Fruit fly (Drosophila melanogaster): ENCODE results near the gene Eig71Ei.

Eig71Ei gene

dm6 chr3L:15692794-15693532, 33.5 kb downstream of the Eig71Ei start:
- no peak for TF ChIP-seq Jra (GFP tag; optimal IDR thresholded peaks at IDR 0.05)
- peak; percentile 28 for TF ChIP-seq psq (GFP tag; optimal IDR thresholded peaks at IDR 0.05)
- no peak for TF ChIP-seq brk (GFP tag; optimal IDR thresholded peaks at IDR 0.05)
- no peak for TF ChIP-seq foxo (GFP tag; optimal IDR thresholded peaks at IDR 0.05)

- TF ChIP-seq Myc (optimal IDR thresholded peaks at IDR 0.05) (no peak), OdsH (GFP tag; optimal IDR thresholded peaks at IDR 0.05) (peak; percentile 18)
Measured at dm6 chr3L:15694406-15694805, 34.9 kb downstream of the Eig71Ei start.

DNA sequence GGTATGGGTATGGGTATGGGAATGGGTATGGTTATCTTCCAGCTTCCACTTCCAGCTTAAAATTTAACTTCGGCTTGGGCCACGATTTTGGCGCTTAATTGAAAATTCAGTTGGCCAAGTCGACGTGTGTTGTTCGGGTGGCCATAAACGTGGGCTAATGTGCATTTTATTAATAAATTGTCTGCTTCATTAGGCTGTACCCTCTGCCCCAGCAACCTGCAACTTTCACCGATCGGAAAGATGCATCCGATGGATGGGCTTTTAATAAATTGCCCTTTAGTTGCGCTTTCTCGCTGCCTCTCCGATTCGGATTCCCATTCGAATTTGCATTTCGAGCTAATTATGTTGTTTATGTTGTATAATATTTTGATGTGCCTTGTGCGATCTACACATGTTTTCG, 35.7 kb downstream of the Eig71Ei start:
- no peak for TF ChIP-seq CG32264 (GFP tag; optimal IDR thresholded peaks at IDR 0.05)
- TF ChIP-seq Dfd (GFP tag; optimal IDR thresholded peaks at IDR 0.05), result no peak
- TF ChIP-seq Sp1 (GFP tag; optimal IDR thresholded peaks at IDR 0.05), result no peak
- no peak for TF ChIP-seq Mio (GFP tag; optimal IDR thresholded peaks at IDR 0.05)
- TF ChIP-seq Jra (GFP tag; optimal IDR thresholded peaks at IDR 0.05), result no peak
- TF ChIP-seq pan (optimal IDR thresholded peaks at IDR 0.05), result no peak
- TF ChIP-seq sage (GFP tag; optimal IDR thresholded peaks at IDR 0.05), result no peak
- TF ChIP-seq woc (GFP tag; optimal IDR thresholded peaks at IDR 0.05), result no peak
- no peak for TF ChIP-seq dsf (GFP tag; optimal IDR thresholded peaks at IDR 0.05; ENCODE audit: borderline replicate concordance)
- TF ChIP-seq CG9705 (GFP tag; optimal IDR thresholded peaks at IDR 0.05), result no peak

dm6 chr3L:15697916-15698315, 38.4 kb downstream of the Eig71Ei start:
- TF ChIP-seq GATAd (GFP tag; optimal IDR thresholded peaks at IDR 0.05), result no peak
- TF ChIP-seq h (GFP tag; optimal IDR thresholded peaks at IDR 0.05), result no peak
- no peak for TF ChIP-seq Myc (optimal IDR thresholded peaks at IDR 0.05)
- TF ChIP-seq Dfd (GFP tag; optimal IDR thresholded peaks at IDR 0.05), result peak; percentile 94

DNA sequence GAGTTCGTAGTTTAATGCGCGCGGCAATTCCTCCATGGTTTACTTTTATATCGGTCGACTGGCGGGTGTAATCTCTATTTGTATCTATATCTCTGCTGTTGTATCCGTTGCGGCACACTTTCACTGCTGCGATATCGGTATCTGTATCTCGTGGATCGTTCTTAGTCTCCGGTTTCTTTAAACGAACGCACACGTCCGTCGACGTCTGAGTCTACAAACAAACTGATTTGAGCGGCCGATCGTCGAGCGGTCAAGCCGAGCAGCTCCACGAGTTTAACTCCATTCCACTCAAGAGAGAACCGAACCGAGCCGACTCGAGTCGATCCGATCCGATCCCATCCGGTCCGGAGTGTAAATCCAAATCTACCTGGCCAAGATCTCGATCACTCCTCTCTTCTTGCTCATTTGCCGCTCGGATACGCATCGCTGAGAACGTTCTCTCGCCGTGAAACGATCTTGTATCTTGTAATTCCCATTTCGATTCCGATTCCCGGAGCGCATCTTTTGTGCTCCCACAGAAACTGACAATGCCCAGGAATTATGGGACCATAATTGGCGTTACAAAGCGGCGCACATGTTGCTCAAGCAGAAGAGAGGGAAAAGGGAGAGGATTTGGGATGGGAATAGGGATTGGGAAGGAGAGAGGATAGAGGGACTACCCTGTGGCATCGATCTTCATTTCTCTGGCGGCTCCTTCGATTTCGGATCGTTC, 40.3 kb downstream of the Eig71Ei start, which contains the start of gene comm2:
Gene comm2 (minus strand): TSS at position 225 of the 712 bp plus-strand sequence.
- TF ChIP-seq tai (GFP tag; optimal IDR thresholded peaks at IDR 0.05) (no peak), N (GFP tag; optimal IDR thresholded peaks at IDR 0.05) (no peak), ey (GFP tag; optimal IDR thresholded peaks at IDR 0.05) (no peak), dl (GFP tag; optimal IDR thresholded peaks at IDR 0.05; ENCODE audit: insufficient read depth in 1 of 2, partially characterized antibody in 2 of 2) (peak; percentile 68 to 69), Hr83 (GFP tag; optimal IDR thresholded peaks at IDR 0.05; ENCODE audit: poor library complexity, severe bottlenecking) (peak; percentile 36), CG32264 (GFP tag; optimal IDR thresholded peaks at IDR 0.05) (no peak), usp (GFP tag; optimal IDR thresholded peaks at IDR 0.05) (no peak), GATAd (GFP tag; optimal IDR thresholded peaks at IDR 0.05) (no peak), brk (GFP tag; optimal IDR thresholded peaks at IDR 0.05) (no peak), Rel (GFP tag; optimal IDR thresholded peaks at IDR 0.05) (no peak), Rel (tag; optimal IDR thresholded peaks at IDR 0.05) (no peak), sv (GFP tag; optimal IDR thresholded peaks at IDR 0.05) (no peak), Jra (GFP tag; optimal IDR thresholded peaks at IDR 0.05) (no peak), Vsx2 (GFP tag; optimal IDR thresholded peaks at IDR 0.05; ENCODE audit: partially characterized antibody) (peak; percentile 39), h (GFP tag; optimal IDR thresholded peaks at IDR 0.05) (peak; percentile 51), Dif (GFP tag; optimal IDR thresholded peaks at IDR 0.05; ENCODE audit: partially characterized antibody) (peak; percentile 69), Mio (GFP tag; optimal IDR thresholded peaks at IDR 0.05) (no peak), Hnf4 (GFP tag; optimal IDR thresholded peaks at IDR 0.05) (peak; percentile 6), foxo (GFP tag; optimal IDR thresholded peaks at IDR 0.05) (no peak), psq (GFP tag; optimal IDR thresholded peaks at IDR 0.05) (no peak), CrebA (GFP tag; optimal IDR thresholded peaks at IDR 0.05; ENCODE audit: borderline replicate concordance) (no peak)

Measured in whole organism, wandering third instar larva.